Worm (Caenorhabditis elegans): ENCODE measurements around the gene B0034.7.

Gene B0034.7

ce11 chrII:5945818-5946217, 15.6 kb upstream of the B0034.7 start:
- TF ChIP-seq sptf-1 (tag; optimal IDR thresholded peaks at IDR 0.05): no peak
- TF ChIP-seq tbx-8 (GFP tag; optimal IDR thresholded peaks at IDR 0.05): no peak
- no peak for TF ChIP-seq nhr-12 (tag; optimal IDR thresholded peaks at IDR 0.05)
- TF ChIP-seq bed-3 (GFP tag; optimal IDR thresholded peaks at IDR 0.05): no peak
- no peak for TF ChIP-seq mab-5 (tag; optimal IDR thresholded peaks at IDR 0.05)
- TF ChIP-seq unc-62 (GFP tag; optimal IDR thresholded peaks at IDR 0.05): no peak
- TF ChIP-seq nhr-2 (tag; optimal IDR thresholded peaks at IDR 0.05): no peak
- no peak for TF ChIP-seq ces-1 (GFP tag; optimal IDR thresholded peaks at IDR 0.05)
- no peak for TF ChIP-seq ceh-83 (GFP tag; optimal IDR thresholded peaks at IDR 0.05)

- TF ChIP-seq ceh-39 (tag; optimal IDR thresholded peaks at IDR 0.05) (no peak), lin-13 (tag; optimal IDR thresholded peaks at IDR 0.05) (no peak), sem-2 (GFP tag; optimal IDR thresholded peaks at IDR 0.05) (no peak), unc-120 (tag; optimal IDR thresholded peaks at IDR 0.05; ENCODE audit: poor library complexity, severe bottlenecking) (no peak), unc-62 (GFP tag; optimal IDR thresholded peaks at IDR 0.05) (no peak), sptf-1 (tag; optimal IDR thresholded peaks at IDR 0.05) (no peak), nhr-76 (tag; optimal IDR thresholded peaks at IDR 0.05) (no peak), M03D4.4 (tag; optimal IDR thresholded peaks at IDR 0.05) (no peak), mls-2 (tag; optimal IDR thresholded peaks at IDR 0.05) (no peak), ces-1 (GFP tag; optimal IDR thresholded peaks at IDR 0.05) (no peak), bed-3 (GFP tag; optimal IDR thresholded peaks at IDR 0.05) (no peak), nhr-12 (tag; optimal IDR thresholded peaks at IDR 0.05) (no peak), tbx-8 (GFP tag; optimal IDR thresholded peaks at IDR 0.05) (no peak), ham-2 (GFP tag; optimal IDR thresholded peaks at IDR 0.05) (no peak), drap-1 (GFP tag; optimal IDR thresholded peaks at IDR 0.05) (no peak), ceh-43 (GFP tag; optimal IDR thresholded peaks at IDR 0.05) (no peak)
Measured at ce11 chrII:5946438-5946837, 15.0 kb upstream of the B0034.7 start.

ce11 chrII:5948681-5949080, 12.7 kb upstream of the B0034.7 start:
- TF ChIP-seq mep-1 (tag; optimal IDR thresholded peaks at IDR 0.05) (no peak), elt-1 (tag; optimal IDR thresholded peaks at IDR 0.05; ENCODE audit: borderline replicate concordance, insufficient read depth) (no peak), unc-120 (tag; optimal IDR thresholded peaks at IDR 0.05; ENCODE audit: poor library complexity, severe bottlenecking) (no peak), hlh-1 (tag; optimal IDR thresholded peaks at IDR 0.05) (no peak), ceh-83 (GFP tag; optimal IDR thresholded peaks at IDR 0.05) (no peak), ceh-43 (GFP tag; optimal IDR thresholded peaks at IDR 0.05) (no peak)

- TF ChIP-seq ces-1 (GFP tag; optimal IDR thresholded peaks at IDR 0.05) (peak; percentile 79), lin-32 (GFP tag; optimal IDR thresholded peaks at IDR 0.05) (no peak)
Measured at ce11 chrII:5950657-5951056, 10.8 kb upstream of the B0034.7 start.

ce11 chrII:5951745-5952144, 9.7 kb upstream of the B0034.7 start:
- TF ChIP-seq lin-32 (GFP tag; optimal IDR thresholded peaks at IDR 0.05) (no peak), ztf-11 (tag; optimal IDR thresholded peaks at IDR 0.05) (no peak), mls-2 (tag; optimal IDR thresholded peaks at IDR 0.05) (no peak), cnd-1 (tag; optimal IDR thresholded peaks at IDR 0.05) (no peak), nhr-237 (tag; optimal IDR thresholded peaks at IDR 0.05) (no peak), tbx-8 (GFP tag; optimal IDR thresholded peaks at IDR 0.05) (no peak), nhr-28 (tag; optimal IDR thresholded peaks at IDR 0.05) (no peak), snpc-4 (tag; optimal IDR thresholded peaks at IDR 0.05) (no peak), ceh-83 (GFP tag; optimal IDR thresholded peaks at IDR 0.05) (no peak), mep-1 (tag; optimal IDR thresholded peaks at IDR 0.05) (no peak), nhr-12 (tag; optimal IDR thresholded peaks at IDR 0.05) (no peak), M03D4.4 (tag; optimal IDR thresholded peaks at IDR 0.05) (no peak), elt-3 (tag; optimal IDR thresholded peaks at IDR 0.05) (no peak)

ce11 chrII:5952214-5952613, 9.2 kb upstream of the B0034.7 start:
- TF ChIP-seq cnd-1 (tag; optimal IDR thresholded peaks at IDR 0.05) (no peak), lsy-2 (tag; optimal IDR thresholded peaks at IDR 0.05) (no peak), unc-120 (tag; optimal IDR thresholded peaks at IDR 0.05; ENCODE audit: poor library complexity, severe bottlenecking) (no peak), nhr-12 (tag; optimal IDR thresholded peaks at IDR 0.05) (no peak)

Measured in whole organism, mixed stage, embryonic.